Fruit fly (Drosophila melanogaster): ENCODE measurements around the gene GstD6.

The GstD6 gene

dm6 chr3R:12369135-12369792 is 7.7 kb upstream of the GstD6 start, which contains the start of gene GstD1:
GstD1 (minus strand) TSS chr3R:12369268.
- TF ChIP-seq dl (GFP tag; optimal IDR thresholded peaks at IDR 0.05; ENCODE audit: insufficient read depth in 1 of 2, partially characterized antibody in 2 of 2) (peak; percentile 3 to 20), Dif (GFP tag; optimal IDR thresholded peaks at IDR 0.05; ENCODE audit: partially characterized antibody) (peak; percentile 81), foxo (GFP tag; optimal IDR thresholded peaks at IDR 0.05) (peak in 1 of 2 experiments; percentile 71), fru (GFP tag; optimal IDR thresholded peaks at IDR 0.05) (peak; percentile 81), Hnf4 (GFP tag; optimal IDR thresholded peaks at IDR 0.05) (peak; percentile 37), HLH106 (tag; optimal IDR thresholded peaks at IDR 0.05) (peak; percentile 65), N (GFP tag; optimal IDR thresholded peaks at IDR 0.05) (no peak), ey (GFP tag; optimal IDR thresholded peaks at IDR 0.05) (peak; percentile 77), Dfd (GFP tag; optimal IDR thresholded peaks at IDR 0.05) (no peak), br (GFP tag; optimal IDR thresholded peaks at IDR 0.05) (peak; percentile 66), Rel (GFP tag; optimal IDR thresholded peaks at IDR 0.05) (no peak), Rel (tag; optimal IDR thresholded peaks at IDR 0.05) (peak; percentile 85), tai (GFP tag; optimal IDR thresholded peaks at IDR 0.05) (no peak), OdsH (GFP tag; optimal IDR thresholded peaks at IDR 0.05) (peak; percentile 65), sage (GFP tag; optimal IDR thresholded peaks at IDR 0.05) (no peak), GATAd (GFP tag; optimal IDR thresholded peaks at IDR 0.05) (no peak), h (GFP tag; optimal IDR thresholded peaks at IDR 0.05) (peak; percentile 78), Vsx2 (GFP tag; optimal IDR thresholded peaks at IDR 0.05; ENCODE audit: partially characterized antibody) (peak; percentile 47), Abd-B (GFP tag; optimal IDR thresholded peaks at IDR 0.05) (no peak), brk (GFP tag; optimal IDR thresholded peaks at IDR 0.05) (no peak), rgr (GFP tag; optimal IDR thresholded peaks at IDR 0.05) (peak; percentile 33), Mio (GFP tag; optimal IDR thresholded peaks at IDR 0.05) (no peak), pan (optimal IDR thresholded peaks at IDR 0.05) (no peak), jim (GFP tag; optimal IDR thresholded peaks at IDR 0.05) (peak; percentile 83), Hr83 (GFP tag; optimal IDR thresholded peaks at IDR 0.05; ENCODE audit: poor library complexity, severe bottlenecking) (peak; percentile 55), Sp1 (GFP tag; optimal IDR thresholded peaks at IDR 0.05) (peak; percentile 32), dmrt93B (GFP tag; optimal IDR thresholded peaks at IDR 0.05) (peak; percentile 68), psq (GFP tag; optimal IDR thresholded peaks at IDR 0.05) (peak; percentile 51), Jra (GFP tag; optimal IDR thresholded peaks at IDR 0.05) (peak; percentile 61), woc (GFP tag; optimal IDR thresholded peaks at IDR 0.05) (peak; percentile 82), sv (GFP tag; optimal IDR thresholded peaks at IDR 0.05) (peak; percentile 34)

- TF ChIP-seq Dif (GFP tag; optimal IDR thresholded peaks at IDR 0.05; ENCODE audit: partially characterized antibody) (no peak), CG32264 (GFP tag; optimal IDR thresholded peaks at IDR 0.05) (peak; percentile 25), Sp1 (GFP tag; optimal IDR thresholded peaks at IDR 0.05) (no peak), dsf (GFP tag; optimal IDR thresholded peaks at IDR 0.05; ENCODE audit: borderline replicate concordance) (no peak), woc (GFP tag; optimal IDR thresholded peaks at IDR 0.05) (peak; percentile 27), Mio (GFP tag; optimal IDR thresholded peaks at IDR 0.05) (no peak), dmrt93B (GFP tag; optimal IDR thresholded peaks at IDR 0.05) (no peak), HLH106 (tag; optimal IDR thresholded peaks at IDR 0.05) (no peak), br (GFP tag; optimal IDR thresholded peaks at IDR 0.05) (no peak), fru (GFP tag; optimal IDR thresholded peaks at IDR 0.05) (peak; percentile 6), h (GFP tag; optimal IDR thresholded peaks at IDR 0.05) (no peak), Rel (GFP tag; optimal IDR thresholded peaks at IDR 0.05) (no peak), Rel (tag; optimal IDR thresholded peaks at IDR 0.05) (no peak), ey (GFP tag; optimal IDR thresholded peaks at IDR 0.05) (no peak), dl (GFP tag; optimal IDR thresholded peaks at IDR 0.05; ENCODE audit: insufficient read depth in 1 of 2, partially characterized antibody in 2 of 2) (no peak), OdsH (GFP tag; optimal IDR thresholded peaks at IDR 0.05) (no peak), lola (GFP tag; optimal IDR thresholded peaks at IDR 0.05) (no peak), CG9705 (GFP tag; optimal IDR thresholded peaks at IDR 0.05) (peak; percentile 39), Abd-B (GFP tag; optimal IDR thresholded peaks at IDR 0.05) (no peak), sv (GFP tag; optimal IDR thresholded peaks at IDR 0.05) (no peak), CrebA (GFP tag; optimal IDR thresholded peaks at IDR 0.05; ENCODE audit: borderline replicate concordance) (peak; percentile 1), GATAd (GFP tag; optimal IDR thresholded peaks at IDR 0.05) (no peak)
Measured at dm6 chr3R:12369793-12370642, 6.9 kb upstream of the GstD6 start.

Measured in whole organism, wandering third instar larva.